Worm (Caenorhabditis elegans) whole organism, L4 larva: ENCODE measurements around the gene R03H10.7.

Source experiments
- Y105C5A.15 ChIP-seq: fragments of 200-800 bp; sonication (Bioruptor generic); IDR thresholded peaks from 2 replicates; pipeline ENCODE4 v1.3.6; 2022; ENCODE audit warnings: missing genetic modification characterization, missing compliant biosample characterization
- Y48G9A.11 ChIP-seq: fragments of 200-800 bp; sonication (Bioruptor generic); IDR thresholded peaks from 2 replicates; pipeline ENCODE4 v1.3.6; 2022; ENCODE audit warnings: missing genetic modification reagents, missing genetic modification characterization, missing compliant biosample characterization
- Y5F2A.4 ChIP-seq: fragments of 200-800 bp; sonication (Bioruptor generic); optimal IDR thresholded peaks from 2 replicates; lab custom pipeline; 2018; ENCODE audit warnings: mild to moderate bottlenecking, missing genetic modification characterization, missing compliant biosample characterization
- aha-1 ChIP-seq: fragments of 150-350 bp; peaks from one replicate; lab custom pipeline; 2014; ENCODE audit warnings: missing biosample characterization, missing genetic modification characterization
- aly-2 ChIP-seq: sonication (generic microtip); optimal IDR thresholded peaks from 2 replicates; lab custom pipeline; 2018; ENCODE audit warnings: missing biosample characterization, missing genetic modification characterization
- ceh-32 ChIP-seq: sonication (generic microtip); optimal IDR thresholded peaks from 2 replicates; lab custom pipeline; 2016; ENCODE audit warnings: mild to moderate bottlenecking, missing genetic modification characterization, missing compliant biosample characterization; ENCODE audit not compliant: poor library complexity
- ceh-82 ChIP-seq: sonication (generic microtip); optimal IDR thresholded peaks from 2 replicates; lab custom pipeline; 2017; ENCODE audit warnings: missing biosample characterization, missing genetic modification characterization
- ces-1 ChIP-seq: fragments of 150-350 bp; sonication (generic microtip); optimal IDR thresholded peaks from 4 replicates; lab custom pipeline; 2014; ENCODE audit warnings: missing biosample characterization, missing genetic modification reagents, missing genetic modification characterization
- cey-2 ChIP-seq: sonication (generic microtip); optimal IDR thresholded peaks from 3 replicates; lab custom pipeline; 2017; ENCODE audit warnings: missing genetic modification characterization, mild to moderate bottlenecking, missing compliant biosample characterization, antibody characterized with exemption, borderline replicate concordance; ENCODE audit not compliant: insufficient read depth
- dmd-6 ChIP-seq: fragments of 200-800 bp; sonication (Bioruptor generic); IDR thresholded peaks from 2 replicates; pipeline ENCODE4 v1.3.6; 2022; ENCODE audit warnings: missing genetic modification reagents, missing genetic modification characterization, missing compliant biosample characterization
- dmd-9 ChIP-seq: fragments of 200-800 bp; sonication (Bioruptor generic); IDR thresholded peaks from 2 replicates; pipeline ENCODE4 v1.3.6; 2022; ENCODE audit warnings: missing genetic modification reagents, missing genetic modification characterization, missing compliant biosample characterization
- egl-27 ChIP-seq: sonication (generic microtip); optimal IDR thresholded peaks from 3 replicates; lab custom pipeline; 2017; ENCODE audit warnings: missing biosample characterization, missing genetic modification reagents, missing genetic modification characterization
- egl-43 ChIP-seq: fragments of 200-800 bp; sonication (Bioruptor generic); IDR thresholded peaks from 2 replicates; pipeline ENCODE4 v1.3.6; 2022; ENCODE audit warnings: missing genetic modification reagents, missing genetic modification characterization, missing compliant biosample characterization
- gei-8 ChIP-seq: fragments of 200-800 bp; sonication (Bioruptor generic); optimal IDR thresholded peaks from 2 replicates; lab custom pipeline; 2018; ENCODE audit warnings: mild to moderate bottlenecking, missing genetic modification characterization, missing compliant biosample characterization
- hlh-11 ChIP-seq: fragments of 200-800 bp; sonication (Bioruptor generic); optimal IDR thresholded peaks from 2 replicates; lab custom pipeline; 2018; ENCODE audit warnings: mild to moderate bottlenecking, missing genetic modification characterization, missing compliant biosample characterization
- hmg-1.1 ChIP-seq: fragments of 200-800 bp; sonication (Bioruptor generic); IDR thresholded peaks from 2 replicates; pipeline ENCODE4 v1.3.6; 2022; ENCODE audit warnings: missing genetic modification reagents, missing genetic modification characterization, missing compliant biosample characterization
- jun-1 ChIP-seq: fragments of 150-350 bp; optimal IDR thresholded peaks from 2 replicates; lab custom pipeline; 2014; ENCODE audit warnings: missing biosample characterization, missing genetic modification reagents, missing genetic modification characterization
- lin-1 ChIP-seq: fragments of 200-800 bp; sonication (Bioruptor generic); IDR thresholded peaks from 2 replicates; pipeline ENCODE4 v1.3.6; 2022; ENCODE audit warnings: missing genetic modification reagents, missing genetic modification characterization, missing compliant biosample characterization
- lin-39 ChIP-seq: fragments of 150-350 bp; optimal IDR thresholded peaks from 2 replicates; lab custom pipeline; 2014; ENCODE audit warnings: missing biosample characterization, missing genetic modification reagents, missing genetic modification characterization
- mdl-1 ChIP-seq, 2 experiments: fragments of 150-350 bp in 1 of 2; sonication (generic microtip) in 1 of 2; optimal IDR thresholded peaks; 2 replicates each; lab custom pipeline; 2014 to 2017; ENCODE audit warnings: missing biosample characterization in 2 of 2, missing genetic modification characterization in 2 of 2
- mes-2 ChIP-seq: sonication (generic microtip); optimal IDR thresholded peaks from 2 replicates; lab custom pipeline; 2016; ENCODE audit warnings: missing genotype, mild to moderate bottlenecking, missing genetic modification characterization, missing compliant biosample characterization; ENCODE audit not compliant: poor library complexity, severe bottlenecking
- mxl-2 ChIP-seq: fragments of 200-800 bp; sonication (Bioruptor generic); conservative IDR thresholded peaks from 2 replicates; pipeline ENCODE4 v1.3.6; 2022; ENCODE audit warnings: missing genetic modification reagents, missing genetic modification characterization, missing compliant biosample characterization
- mxl-3 ChIP-seq: fragments of 200-800 bp; sonication (Bioruptor generic); optimal IDR thresholded peaks from 2 replicates; lab custom pipeline; 2018; ENCODE audit warnings: mild to moderate bottlenecking, missing genetic modification characterization, missing compliant biosample characterization
- nhr-111 ChIP-seq: fragments of 200-800 bp; sonication (Bioruptor generic); optimal IDR thresholded peaks from 2 replicates; lab custom pipeline; 2018; ENCODE audit warnings: mild to moderate bottlenecking, missing genetic modification characterization, missing compliant biosample characterization
- nhr-41 ChIP-seq: fragments of 200-800 bp; sonication (Bioruptor generic); IDR thresholded peaks from 2 replicates; pipeline ENCODE4 v1.3.6; 2022; ENCODE audit warnings: missing genetic modification reagents, missing genetic modification characterization, missing compliant biosample characterization
- sdz-12 ChIP-seq: fragments of 200-800 bp; sonication (Bioruptor generic); optimal IDR thresholded peaks from 2 replicates; lab custom pipeline; 2018; ENCODE audit warnings: mild to moderate bottlenecking, missing genetic modification characterization, missing compliant biosample characterization
- set-16 ChIP-seq: fragments of 200-800 bp; sonication (Bioruptor generic); IDR thresholded peaks from 2 replicates; pipeline ENCODE4 v1.3.6; 2022; ENCODE audit warnings: missing genetic modification reagents, missing genetic modification characterization, missing compliant biosample characterization
- snpc-4 ChIP-seq: fragments of 150-350 bp; optimal IDR thresholded peaks from 2 replicates; lab custom pipeline; 2014; ENCODE audit warnings: missing biosample characterization, missing genetic modification characterization
- tag-97 ChIP-seq: fragments of 200-800 bp; sonication (Bioruptor generic); IDR thresholded peaks from 2 replicates; pipeline ENCODE4 v1.3.6; 2022; ENCODE audit warnings: missing genetic modification characterization, missing compliant biosample characterization
- tra-1 ChIP-seq: fragments of 200-800 bp; sonication (Bioruptor generic); IDR thresholded peaks from 2 replicates; pipeline ENCODE4 v1.3.6; 2022; ENCODE audit warnings: missing genetic modification reagents, missing genetic modification characterization, missing compliant biosample characterization
- vab-7 ChIP-seq: fragments of 200-800 bp; sonication (Bioruptor generic); IDR thresholded peaks from 2 replicates; pipeline ENCODE4 v1.3.6; 2022; ENCODE audit warnings: missing genetic modification reagents, missing genetic modification characterization, missing compliant biosample characterization
- zip-11 ChIP-seq: fragments of 200-800 bp; sonication (Bioruptor generic); IDR thresholded peaks from 2 replicates; pipeline ENCODE4 v1.3.6; 2022; ENCODE audit warnings: missing genetic modification characterization, missing compliant biosample characterization
- zip-2 ChIP-seq: fragments of 150-350 bp; optimal IDR thresholded peaks from 2 replicates; lab custom pipeline; 2014; ENCODE audit warnings: missing biosample characterization, missing genetic modification characterization
- ztf-7 ChIP-seq: fragments of 150-350 bp; optimal IDR thresholded peaks from 2 replicates; lab custom pipeline; 2014; ENCODE audit warnings: missing biosample characterization, missing genetic modification characterization

Gene R03H10.7

DNA sequence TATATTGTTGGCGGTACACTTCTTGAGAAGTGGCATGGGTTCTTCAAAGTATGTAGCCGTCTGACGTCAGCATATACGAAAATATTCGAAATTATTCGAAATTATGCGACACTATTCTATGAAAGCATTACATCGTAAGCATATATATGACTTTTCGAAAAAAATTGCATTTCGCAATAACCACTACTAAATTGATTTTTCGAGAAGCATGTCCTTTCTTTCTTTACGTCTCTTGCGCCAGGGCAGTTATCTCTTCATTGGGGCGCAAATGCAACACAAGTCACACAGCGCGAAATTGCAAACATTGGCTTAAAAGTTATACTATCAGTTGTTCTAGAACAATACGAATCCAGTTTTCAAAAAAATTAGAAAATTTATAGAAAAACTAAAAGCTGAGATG is 4.9 kb downstream of the R03H10.7 start:
- TF ChIP-seq hmg-1.1 (GFP tag; lab: Robert Waterston, UW) (no peak), mdl-1 (tag; optimal IDR thresholded peaks at IDR 0.05; lab: Kevin White, UChicago) (no peak), tra-1 (GFP tag; lab: Robert Waterston, UW) (no peak), gei-8 (GFP tag; lab: Kevin White, UChicago) (no peak), ceh-32 (tag; lab: Kevin White, UChicago) (no peak), lin-1 (no peak), dmd-9 (GFP tag; lab: Robert Waterston, UW) (no peak), vab-7 (no peak)

DNA sequence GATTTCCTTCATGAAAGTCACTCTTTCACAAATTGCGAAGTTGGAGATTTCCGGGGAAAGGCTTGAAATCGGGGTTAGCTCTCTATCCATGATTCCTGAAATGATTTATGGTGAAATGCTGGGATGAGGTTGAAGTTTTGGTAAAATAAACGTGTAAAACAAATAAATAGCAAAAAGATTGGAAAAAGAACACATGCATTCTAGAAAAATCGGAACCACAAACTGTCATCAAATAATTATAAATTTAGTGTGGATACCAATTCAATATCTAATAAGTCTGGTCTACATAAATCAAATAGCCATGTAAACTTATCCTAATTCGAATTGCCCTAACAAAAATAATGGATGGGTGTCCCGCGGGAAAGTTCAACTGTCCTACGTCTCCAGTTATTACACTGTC is 5.3 kb downstream of the R03H10.7 start, which contains the start of gene R03H10.6:
Gene R03H10.6, minus strand, starts transcription at position 101 of the 400 bp plus-strand sequence.
- TF ChIP-seq aly-2 (tag; lab: Kevin White, UChicago) (no peak), tag-97 (GFP tag; lab: Robert Waterston, UW) (no peak), lin-39 (tag; lab: Kevin White, UChicago) (no peak), ztf-7 (tag; lab: Kevin White, UChicago) (no peak), aha-1 (tag; lab: Kevin White, UChicago) (peak; percentile 82)

DNA sequence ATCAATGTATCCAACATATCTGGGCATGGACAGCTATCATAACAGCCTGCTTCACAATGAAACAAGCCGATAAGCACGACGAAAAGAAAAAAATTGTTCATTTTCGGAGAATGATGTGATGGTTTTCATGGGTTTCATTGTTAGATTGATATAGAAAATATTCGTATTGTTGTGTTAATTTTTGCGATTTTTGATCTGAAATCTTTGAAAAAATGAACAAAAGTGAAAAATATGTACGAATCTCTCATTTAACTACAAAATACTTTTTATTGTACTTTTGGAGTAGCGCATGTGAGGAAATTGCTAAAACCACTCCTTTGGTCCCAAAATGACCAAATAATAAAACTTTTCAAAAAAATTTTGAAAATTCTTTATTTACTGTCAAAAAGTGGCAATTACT is 8.2 kb downstream of the R03H10.7 start, which contains the start of gene R03H10.5:
Gene R03H10.5, minus strand, starts transcription at position 101 of the 400 bp plus-strand sequence.
- no peak for TF ChIP-seq mdl-1 (tag; optimal IDR thresholded peaks at IDR 0.05; lab: Kevin White, UChicago)
- TF ChIP-seq nhr-111 (GFP tag; lab: Kevin White, UChicago) = no peak

ce11 chrII:4168404-4168803 is 10.3 kb downstream of the R03H10.7 start, which contains the start of gene R03H10.4:
Gene R03H10.4 (minus strand): TSS chrII:4168504.
- TF ChIP-seq aha-1 (tag; lab: Kevin White, UChicago) = peak; percentile 13

- TF ChIP-seq mes-2 (tag; lab: Kevin White, UChicago) (no peak), nhr-41 (GFP tag; lab: Robert Waterston, UW) (no peak), egl-43 (GFP tag; lab: Robert Waterston, UW) (0 out of 2 replicates have a peak, but pooled peaks have one; percentile 46), set-16 (GFP tag; lab: Robert Waterston, UW) (peak; percentile 83)
Observed at ce11 chrII:4167833-4168232, 10.9 kb downstream of the R03H10.7 start.

DNA sequence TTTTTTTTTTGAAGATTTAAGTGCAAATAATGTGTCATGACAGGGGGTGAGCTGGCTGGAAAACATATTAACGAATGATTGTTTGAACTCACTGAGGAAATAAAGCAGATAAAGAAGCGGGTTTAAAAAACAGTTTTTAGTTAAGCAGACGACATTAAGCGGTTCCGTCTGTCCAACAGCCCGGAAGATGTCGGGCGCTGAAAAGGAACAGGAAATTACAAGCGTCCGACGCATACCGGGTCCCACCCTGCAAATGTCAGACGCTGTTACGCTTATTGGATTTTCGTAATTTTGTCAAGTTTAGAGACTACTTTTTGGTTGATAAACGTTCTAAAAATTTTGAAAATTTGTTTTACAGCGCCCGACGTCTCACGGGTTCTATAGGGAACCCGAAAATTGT is 19.2 kb downstream of the R03H10.7 start:
- TF ChIP-seq Y105C5A.15 (GFP tag; lab: Robert Waterston, UW) (no peak), aha-1 (tag; lab: Kevin White, UChicago) (peak; percentile 91)

DNA sequence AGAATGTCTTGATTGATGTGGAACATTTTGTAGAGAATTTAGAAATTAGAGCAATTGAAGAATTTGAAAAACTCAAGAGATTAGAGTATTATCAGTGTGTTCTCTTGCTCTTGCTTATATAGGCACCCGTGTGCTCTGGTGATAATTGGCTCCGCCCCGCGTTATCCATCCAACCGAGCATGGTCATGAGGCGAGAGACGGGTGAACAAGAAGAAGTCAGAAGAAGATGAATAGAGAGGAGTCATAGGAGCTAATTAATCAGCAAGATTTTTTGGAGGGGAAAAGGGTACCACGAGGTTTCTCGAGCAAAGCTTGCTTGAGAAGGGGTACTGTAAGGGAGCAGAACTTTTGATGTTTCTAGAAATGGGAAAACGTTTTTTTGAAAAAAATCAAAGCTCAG is 20.9 kb downstream of the R03H10.7 start:
- TF ChIP-seq tra-1 (GFP tag; lab: Robert Waterston, UW) (no peak), mxl-3 (GFP tag; lab: Kevin White, UChicago) (no peak), jun-1 (no peak), zip-11 (GFP tag; lab: Robert Waterston, UW) (no peak), lin-1 (no peak), snpc-4 (tag; lab: Kevin White, UChicago) (no peak), mdl-1 (tag; optimal IDR thresholded peaks at IDR 0.05; lab: Kevin White, UChicago) (no peak), gei-8 (GFP tag; lab: Kevin White, UChicago) (no peak), ces-1 (GFP tag; lab: Kevin White, UChicago) (no peak), ztf-7 (tag; lab: Kevin White, UChicago) (no peak), egl-27 (no peak), mxl-2 (GFP tag; lab: Robert Waterston, UW) (no peak), Y5F2A.4 (GFP tag; lab: Kevin White, UChicago) (no peak), zip-2 (tag; lab: Kevin White, UChicago) (no peak), ceh-82 (tag; lab: Kevin White, UChicago) (no peak), sdz-12 (GFP tag; lab: Kevin White, UChicago) (no peak), hlh-11 (tag; lab: Kevin White, UChicago) (no peak), cey-2 (tag; lab: Kevin White, UChicago) (no peak), Y48G9A.11 (no peak), dmd-6 (GFP tag; lab: Robert Waterston, UW) (no peak)
